Fruit fly (Drosophila melanogaster) whole organism, embryonic: ENCODE results near the gene Spc105R.

ENCODE experiments used
- Atf6 ChIP-seq: fragments of 200-800 bp; sonication (Bioruptor generic); IDR thresholded peaks from 2 replicates; pipeline ENCODE4 v1.3.6; 2022; ENCODE audit warnings: missing biosample characterization, missing genetic modification characterization
- CG10654 ChIP-seq: fragments of 200-800 bp; sonication (Bioruptor generic); optimal IDR thresholded peaks from 2 replicates; lab custom pipeline; 2016; ENCODE audit warnings: missing biosample characterization, missing genetic modification characterization
- CG14667 ChIP-seq: fragments of 200-800 bp; sonication (Bioruptor generic); IDR thresholded peaks from 2 replicates; pipeline ENCODE4 v1.3.6; 2022; ENCODE audit warnings: missing biosample characterization, missing genetic modification characterization
- CG17359 ChIP-seq: fragments of 200-800 bp; sonication (Bioruptor generic); optimal IDR thresholded peaks from 3 replicates; lab custom pipeline; 2018; ENCODE audit warnings: missing biosample characterization, mild to moderate bottlenecking, missing genetic modification characterization, moderate library complexity
- CG17612 ChIP-seq: fragments of 200-800 bp; sonication (Bioruptor generic); IDR thresholded peaks from 2 replicates; pipeline ENCODE4 v1.3.6; 2022; ENCODE audit warnings: missing biosample characterization, missing genetic modification characterization
- CG18764 ChIP-seq: fragments of 200-800 bp; sonication (Bioruptor generic); optimal IDR thresholded peaks from 3 replicates; lab custom pipeline; 2016; ENCODE audit warnings: missing biosample characterization, missing genetic modification characterization
- CG2116 ChIP-seq: fragments of 200-800 bp; sonication (Bioruptor generic); optimal IDR thresholded peaks from 3 replicates; lab custom pipeline; 2018; ENCODE audit warnings: missing biosample characterization, mild to moderate bottlenecking, missing genetic modification characterization
- CG2120 ChIP-seq: fragments of 200-800 bp; sonication (Bioruptor generic); optimal IDR thresholded peaks from 3 replicates; lab custom pipeline; 2016; ENCODE audit warnings: missing biosample characterization, missing genetic modification characterization
- CG2889 ChIP-seq: fragments of 200-800 bp; sonication (Bioruptor generic); IDR thresholded peaks from 3 replicates; pipeline ENCODE4 v1.3.6; 2022; ENCODE audit warnings: missing biosample characterization, missing genetic modification characterization
- CG4328 ChIP-seq: fragments of 200-800 bp; sonication (Bioruptor generic); optimal IDR thresholded peaks from 3 replicates; lab custom pipeline; 2017; ENCODE audit warnings: missing biosample characterization, missing genetic modification reagents, missing genetic modification characterization
- CG4707 ChIP-seq: fragments of 200-800 bp; sonication (Bioruptor generic); optimal IDR thresholded peaks from 2 replicates; lab custom pipeline; 2018; ENCODE audit warnings: missing biosample characterization, mild to moderate bottlenecking, missing genetic modification characterization, moderate library complexity
- CG4730 ChIP-seq: fragments of 200-800 bp; sonication (Bioruptor generic); IDR thresholded peaks from 2 replicates; pipeline ENCODE4 v1.3.6; 2022; ENCODE audit warnings: missing biosample characterization, missing genetic modification characterization
- CG6683 ChIP-seq: fragments of 200-800 bp; sonication (Bioruptor generic); optimal IDR thresholded peaks from 2 replicates; lab custom pipeline; 2017; ENCODE audit warnings: missing biosample characterization, mild to moderate bottlenecking, missing genetic modification characterization, missing genetic modification reagents
- CG7786 ChIP-seq: fragments of 200-800 bp; sonication (Bioruptor generic); optimal IDR thresholded peaks from 2 replicates; lab custom pipeline; 2016; ENCODE audit warnings: missing biosample characterization, missing genetic modification characterization
- CG7839 ChIP-seq: fragments of 200-800 bp; sonication (Bioruptor generic); optimal IDR thresholded peaks from 3 replicates; lab custom pipeline; 2018; ENCODE audit warnings: missing biosample characterization, mild to moderate bottlenecking, missing genetic modification characterization, moderate library complexity
- CG8765 ChIP-seq: fragments of 200-800 bp; sonication (Bioruptor generic); IDR thresholded peaks from 2 replicates; pipeline ENCODE4 v1.3.6; 2022; ENCODE audit warnings: missing biosample characterization, missing genetic modification characterization
- CG9215 ChIP-seq: fragments of 200-800 bp; sonication (Bioruptor generic); IDR thresholded peaks from 2 replicates; pipeline ENCODE4 v1.3.6; 2022; ENCODE audit warnings: missing biosample characterization, missing genetic modification characterization
- CG9437 ChIP-seq: fragments of 200-800 bp; sonication (Bioruptor generic); optimal IDR thresholded peaks from 2 replicates; lab custom pipeline; 2018; ENCODE audit warnings: missing biosample characterization, mild to moderate bottlenecking, missing genetic modification characterization
- CG9932 ChIP-seq: fragments of 200-800 bp; sonication (Bioruptor generic); IDR thresholded peaks from 2 replicates; pipeline ENCODE4 v1.3.6; 2022; ENCODE audit warnings: missing biosample characterization, missing genetic modification characterization
- CHES-1-like ChIP-seq: fragments of 200-800 bp; sonication (Bioruptor generic); optimal IDR thresholded peaks from 2 replicates; lab custom pipeline; 2016; ENCODE audit warnings: missing biosample characterization, missing genetic modification characterization
- Dll ChIP-seq: fragments of 200-800 bp; sonication (Bioruptor generic); IDR thresholded peaks from 4 replicates; pipeline ENCODE4 v1.3.6; 2022; ENCODE audit warnings: missing biosample characterization, missing genetic modification characterization; ENCODE audit not compliant: partially characterized antibody
- Dp ChIP-seq: fragments of 200-800 bp; sonication (Bioruptor generic); optimal IDR thresholded peaks from 2 replicates; lab custom pipeline; 2018; ENCODE audit warnings: missing biosample characterization, mild to moderate bottlenecking, missing genetic modification characterization, moderate library complexity
- E2f1 ChIP-seq: fragments of 200-800 bp; sonication (Bioruptor generic); IDR thresholded peaks from 2 replicates; pipeline ENCODE4 v1.3.6; 2022; ENCODE audit warnings: missing biosample characterization, missing genetic modification characterization
- E2f2 ChIP-seq: fragments of 200-800 bp; sonication (Bioruptor generic); IDR thresholded peaks from 2 replicates; pipeline ENCODE4 v1.3.6; 2022; ENCODE audit warnings: missing biosample characterization, missing genetic modification characterization
- Eip74EF ChIP-seq, 2 experiments: fragments of 200-800 bp in 1 of 2; fragments of >200 bp in 1 of 2; sonication (Bioruptor generic) in 1 of 2; optimal IDR thresholded peaks; 2 replicates each; lab custom pipeline; 2017 to 2019; ENCODE audit warnings: missing biosample characterization in 2 of 2, missing genetic modification characterization in 2 of 2, mild to moderate bottlenecking in 1 of 2, moderate library complexity in 1 of 2
- Hey ChIP-seq: fragments of 200-800 bp; sonication (Bioruptor generic); optimal IDR thresholded peaks from 3 replicates; lab custom pipeline; 2018; ENCODE audit warnings: missing biosample characterization, mild to moderate bottlenecking, missing genetic modification characterization
- Hmx ChIP-seq: fragments of 200-800 bp; sonication (Bioruptor generic); optimal IDR thresholded peaks from 2 replicates; lab custom pipeline; 2016; ENCODE audit warnings: missing biosample characterization, missing genetic modification characterization
- Hr51 ChIP-seq, 2 experiments: fragments of 200-800 bp; sonication (Bioruptor generic); optimal IDR thresholded peaks; 2 replicates in 1 of 2; 3 replicates in 1 of 2; lab custom pipeline; 2016 to 2018; ENCODE audit warnings: missing biosample characterization in 2 of 2, missing genetic modification characterization in 2 of 2, mild to moderate bottlenecking in 1 of 2, moderate library complexity in 1 of 2
- Kr ChIP-seq: fragments of 200-800 bp; sonication (Bioruptor generic); optimal IDR thresholded peaks from 2 replicates; lab custom pipeline; 2017; ENCODE audit warnings: missing biosample characterization, mild to moderate bottlenecking, missing genetic modification characterization
- Optix ChIP-seq: fragments of 200-800 bp; sonication (Bioruptor generic); IDR thresholded peaks from 3 replicates; pipeline ENCODE4 v1.3.6; 2022; ENCODE audit warnings: missing biosample characterization, missing genetic modification characterization
- Poxn ChIP-seq: fragments of 200-800 bp; sonication (Bioruptor generic); IDR thresholded peaks from 2 replicates; pipeline ENCODE4 v1.3.6; 2022; ENCODE audit warnings: missing biosample characterization, missing genetic modification characterization
- Usf ChIP-seq: fragments of 200-800 bp; sonication (Bioruptor generic); optimal IDR thresholded peaks from 2 replicates; lab custom pipeline; 2017; ENCODE audit warnings: missing genotype, missing biosample characterization, missing genetic modification characterization
- bbx ChIP-seq: fragments of 200-800 bp; sonication (Bioruptor generic); IDR thresholded peaks from 2 replicates; pipeline ENCODE4 v1.3.6; 2022; ENCODE audit warnings: missing biosample characterization, missing genetic modification characterization; ENCODE audit not compliant: partially characterized antibody
- dmrt99B ChIP-seq: fragments of 200-800 bp; sonication (Bioruptor generic); optimal IDR thresholded peaks from 2 replicates; lab custom pipeline; 2018; ENCODE audit warnings: missing biosample characterization, mild to moderate bottlenecking, missing genetic modification characterization, moderate library complexity
- esg ChIP-seq: fragments of 200-800 bp; sonication (Bioruptor generic); conservative IDR thresholded peaks from 2 replicates; pipeline ENCODE4 v1.3.6; 2022; ENCODE audit warnings: missing biosample characterization, missing genetic modification characterization
- ewg ChIP-seq: fragments of 200-800 bp; sonication (Bioruptor generic); optimal IDR thresholded peaks from 3 replicates; lab custom pipeline; 2017; ENCODE audit warnings: mild to moderate bottlenecking, missing biosample characterization, missing genetic modification reagents, missing genetic modification characterization
- exex ChIP-seq: fragments of 200-800 bp; sonication (Bioruptor generic); optimal IDR thresholded peaks from 4 replicates; lab custom pipeline; 2018; ENCODE audit warnings: missing biosample characterization, mild to moderate bottlenecking, missing genetic modification characterization, moderate library complexity
- knrl ChIP-seq: fragments of 200-800 bp; sonication (Bioruptor generic); IDR thresholded peaks from 3 replicates; pipeline ENCODE4 v1.3.6; 2022; ENCODE audit warnings: missing biosample characterization, missing genetic modification characterization; ENCODE audit not compliant: partially characterized antibody
- otp ChIP-seq: fragments of 200-800 bp; sonication (Bioruptor generic); IDR thresholded peaks from 3 replicates; pipeline ENCODE4, ENCODE4 v1.3.6; 2022; ENCODE audit warnings: missing biosample characterization, missing genetic modification characterization
- pan ChIP-seq, 4 experiments: fragments of >200 bp in 3 of 4; fragments of 200-800 bp in 1 of 4; sonication (Bioruptor generic) in 1 of 4; optimal IDR thresholded peaks in 3 of 4; IDR thresholded peaks in 1 of 4; 2 replicates each; pipeline versions ENCODE4 v1.3.6 to Lab custom; 2017 to 2022; ENCODE audit warnings: missing biosample characterization in 2 of 4, missing genetic modification characterization in 2 of 4, mixed read lengths in 1 of 4
- pb ChIP-seq: fragments of 200-800 bp; sonication (Bioruptor generic); optimal IDR thresholded peaks from 3 replicates; lab custom pipeline; 2016; ENCODE audit warnings: missing biosample characterization, missing genetic modification characterization
- pita ChIP-seq: fragments of 200-800 bp; sonication (Bioruptor generic); optimal IDR thresholded peaks from 2 replicates; lab custom pipeline; 2017; ENCODE audit warnings: missing biosample characterization, mild to moderate bottlenecking, missing genetic modification characterization
- schlank ChIP-seq: fragments of 200-800 bp; sonication (Bioruptor generic); optimal IDR thresholded peaks from 2 replicates; lab custom pipeline; 2018; ENCODE audit warnings: missing biosample characterization, mild to moderate bottlenecking, missing genetic modification characterization
- slp2 ChIP-seq: fragments of 200-800 bp; sonication (Bioruptor generic); optimal IDR thresholded peaks from 2 replicates; lab custom pipeline; 2016; ENCODE audit warnings: missing biosample characterization, missing genetic modification characterization
- tup ChIP-seq: fragments of 200-800 bp; sonication (Bioruptor generic); optimal IDR thresholded peaks from 2 replicates; lab custom pipeline; 2016; ENCODE audit warnings: missing biosample characterization, mild to moderate bottlenecking, missing genetic modification characterization, moderate library complexity
- unpg ChIP-seq: fragments of 200-800 bp; sonication (Bioruptor generic); optimal IDR thresholded peaks from 3 replicates; lab custom pipeline; 2018; ENCODE audit warnings: missing biosample characterization, mild to moderate bottlenecking, missing genetic modification characterization, moderate library complexity
- zfh1 ChIP-seq: fragments of 200-800 bp; sonication (Bioruptor generic); IDR thresholded peaks from 3 replicates; pipeline ENCODE4 v1.3.6; 2022; ENCODE audit warnings: missing biosample characterization, missing genetic modification characterization

The Spc105R gene

DNA sequence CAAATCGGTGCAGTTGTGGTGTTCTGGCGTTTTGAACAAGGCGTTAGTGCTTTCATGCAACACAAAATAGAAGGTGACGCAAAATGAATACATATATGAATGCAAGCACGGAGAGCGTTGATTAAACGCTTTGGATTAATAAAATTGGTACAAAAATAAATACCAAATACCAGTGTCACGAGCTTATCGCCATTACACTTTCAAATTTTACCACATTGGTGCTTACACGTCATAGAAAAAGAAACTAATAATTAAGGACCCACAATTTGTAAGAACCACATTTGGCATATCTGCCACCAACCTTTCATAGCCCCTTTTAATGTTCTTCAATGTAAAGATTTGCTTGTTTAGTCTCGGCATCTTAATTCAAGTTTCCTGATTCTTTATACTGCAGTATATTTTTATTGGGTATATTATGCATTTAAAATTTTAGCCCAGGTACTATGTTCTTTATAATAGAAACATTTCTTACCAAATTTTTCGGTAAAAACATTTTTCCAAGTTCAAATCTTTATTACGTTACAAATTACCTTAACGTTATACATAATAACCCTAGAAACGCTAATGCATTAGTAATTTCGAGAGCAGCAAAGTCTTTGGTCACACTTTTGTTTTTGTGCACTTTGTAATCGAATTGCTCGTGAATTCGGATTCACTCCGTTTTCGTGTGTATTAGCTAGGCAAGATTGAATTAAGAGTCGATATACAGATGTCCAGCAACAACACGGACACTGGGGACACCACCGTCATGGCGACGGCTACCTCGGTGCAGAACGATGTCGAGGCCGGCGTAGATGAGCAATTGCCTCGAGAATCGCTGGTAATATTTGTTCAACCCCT is 21.8 kb upstream of the Spc105R start, which contains the start of the genes Pex16 and Pex14 (continued):
- TF ChIP-seq schlank (peak; percentile 27), CG9932 (GFP tag; lab: Robert Waterston, UW) (peak; percentile 85), ewg (peak; percentile 38), CHES-1-like (GFP tag; lab: Kevin White, UChicago) (peak; percentile 60), CG4730 (peak; percentile 67), CG4707 (GFP tag; lab: Kevin White, UChicago) (peak; percentile 2), Usf (GFP tag; lab: Kevin White, UChicago) (peak; percentile 46), CG17612 (no peak), tup (GFP tag; lab: Kevin White, UChicago) (no peak), Dll (GFP tag; lab: Robert Waterston, UW) (no peak), unpg (GFP tag; lab: Kevin White, UChicago) (peak; percentile 62), E2f2 (peak; percentile 41), CG8765 (GFP tag; lab: Robert Waterston, UW) (0 out of 2 replicates have a peak, but pooled peaks have one; percentile 39), CG2889 (peak; percentile 81), esg (GFP tag; lab: Robert Waterston, UW) (peak; percentile 71), CG4328 (GFP tag; lab: Kevin White, UChicago) (peak; percentile 47), otp (GFP tag; lab: Robert Waterston, UW) (no peak), Eip74EF (GFP tag; optimal IDR thresholded peaks at IDR 0.05; lab: Kevin White, UChicago) (no peak), CG17359 (tag; lab: Kevin White, UChicago) (peak; percentile 60), pb (peak; percentile 33), Hmx (no peak), Dp (GFP tag; lab: Kevin White, UChicago) (peak; percentile 30), CG9437 (GFP tag; lab: Kevin White, UChicago) (peak; percentile 100), Hr51 (GFP tag; optimal IDR thresholded peaks at IDR 0.05; lab: Kevin White, UChicago) (peak in 1 of 2 experiments; percentile 70), CG9215 (GFP tag; lab: Robert Waterston, UW) (peak; percentile 82), Atf6 (GFP tag; lab: Robert Waterston, UW) (peak; percentile 60; the same call in 1 of the 2 replicates), zfh1 (GFP tag; lab: Robert Waterston, UW) (peak; percentile 74; the same call in 2 of the 3 replicates), slp2 (GFP tag; lab: Kevin White, UChicago) (peak; percentile 57), E2f1 (GFP tag; lab: Robert Waterston, UW) (peak; percentile 62; the same call in 1 of the 2 replicates), Hey (no peak), pan (optimal IDR thresholded peaks at IDR 0.05; lab: Kevin White, UChicago) (no peak), pan (GFP tag; optimal IDR thresholded peaks at IDR 0.05 in 1 of 2, IDR thresholded peaks at IDR 0.05 in 1 of 2) (peak in 1 of 2 experiments; percentile 77), CG14667 (GFP tag; lab: Robert Waterston, UW) (peak; percentile 68), Optix (GFP tag; lab: Robert Waterston, UW) (peak; percentile 55; the same call in 1 of the 3 replicates), CG18764 (GFP tag; lab: Kevin White, UChicago) (peak; percentile 41), CG2120 (GFP tag; lab: Kevin White, UChicago) (peak; percentile 85), CG6683 (GFP tag; lab: Kevin White, UChicago) (no peak), dmrt99B (tag; lab: Kevin White, UChicago) (no peak), exex (tag; lab: Kevin White, UChicago) (no peak), knrl (GFP tag; lab: Robert Waterston, UW) (no peak), CG7839 (tag; lab: Kevin White, UChicago) (peak; percentile 68), CG10654 (peak; percentile 37), pita (GFP tag; lab: Kevin White, UChicago) (no peak), CG2116 (GFP tag; lab: Kevin White, UChicago) (peak; percentile 47), CG7786 (GFP tag; lab: Kevin White, UChicago) (peak; percentile 81), bbx (GFP tag; lab: Robert Waterston, UW) (no peak), Poxn (GFP tag; lab: Robert Waterston, UW) (peak; percentile 48; the same call in 1 of the 2 replicates), Kr (no peak)
